Worm (Caenorhabditis elegans) whole organism, L1 larva: Measurements from ENCODE around the gene C31C9.9.

ENCODE experiments used
- C16A3.4 ChIP-seq: fragments of 150-350 bp; optimal IDR thresholded peaks from 2 replicates; lab custom pipeline; 2014; ENCODE audit warnings: missing biosample characterization, missing genetic modification characterization
- Y116A8C.19 ChIP-seq: sonication (generic microtip); optimal IDR thresholded peaks from 2 replicates; lab custom pipeline; 2016; ENCODE audit warnings: missing compliant biosample characterization, missing genetic modification characterization, borderline replicate concordance
- aha-1 ChIP-seq: fragments of 150-350 bp; optimal IDR thresholded peaks from 2 replicates; lab custom pipeline; 2014; ENCODE audit warnings: missing biosample characterization, missing genetic modification characterization
- aly-2 ChIP-seq: fragments of 150-350 bp; optimal IDR thresholded peaks from 2 replicates; lab custom pipeline; 2014; ENCODE audit warnings: missing biosample characterization, missing genetic modification characterization
- ama-1 ChIP-seq: fragments of 150-350 bp; optimal IDR thresholded peaks from 2 replicates; lab custom pipeline; 2014
- ceh-63 ChIP-seq: fragments of 200-800 bp; sonication (Bioruptor generic); optimal IDR thresholded peaks from 2 replicates; lab custom pipeline; 2018; ENCODE audit warnings: mild to moderate bottlenecking, missing genetic modification characterization, missing compliant biosample characterization
- ceh-8 ChIP-seq: fragments of 200-800 bp; sonication (Bioruptor generic); optimal IDR thresholded peaks from 2 replicates; lab custom pipeline; 2018; ENCODE audit warnings: mild to moderate bottlenecking, missing genetic modification characterization, moderate library complexity, missing compliant biosample characterization
- ceh-82 ChIP-seq, 3 experiments: fragments of 150-350 bp in 1 of 3; sonication (generic microtip) in 2 of 3; optimal IDR thresholded peaks; 2 replicates each; lab custom pipeline; 2014 to 2017; ENCODE audit warnings: missing biosample characterization in 3 of 3, missing genetic modification characterization in 3 of 3
- ceh-88 ChIP-seq: fragments of 200-800 bp; sonication (Bioruptor generic); IDR thresholded peaks from 2 replicates; pipeline ENCODE4 v1.3.6; 2022; ENCODE audit warnings: missing genetic modification characterization, missing compliant biosample characterization
- ces-1 ChIP-seq: fragments of 150-350 bp; optimal IDR thresholded peaks from 2 replicates; lab custom pipeline; 2014; ENCODE audit warnings: missing biosample characterization, missing genetic modification reagents, missing genetic modification characterization
- efl-1 ChIP-seq, 4 experiments: fragments of 150-350 bp; optimal IDR thresholded peaks in 3 of 4; peaks in 1 of 4; 1 replicate in 1 of 4; 2 replicates in 3 of 4; lab custom pipeline; 2014; ENCODE audit warnings: missing biosample characterization in 2 of 4, missing genetic modification characterization in 2 of 4, missing genetic modification reagents in 2 of 4
- efl-3 ChIP-seq: fragments of 200-800 bp; sonication (Bioruptor generic); optimal IDR thresholded peaks from 2 replicates; lab custom pipeline; 2018; ENCODE audit warnings: mild to moderate bottlenecking, missing genetic modification characterization, missing compliant biosample characterization
- egl-13 ChIP-seq: sonication (generic microtip); optimal IDR thresholded peaks from 2 replicates; lab custom pipeline; 2016; ENCODE audit warnings: missing genotype, missing genetic modification reagents, missing genetic modification characterization, missing compliant biosample characterization
- egl-27 ChIP-seq, 2 experiments: fragments of 150-350 bp in 1 of 2; sonication (generic microtip); optimal IDR thresholded peaks; 3 replicates each; lab custom pipeline; 2017 to 2018; ENCODE audit warnings: missing biosample characterization in 2 of 2, missing genetic modification characterization in 2 of 2, missing genetic modification reagents in 2 of 2
- elt-2 ChIP-seq: sonication (generic microtip); optimal IDR thresholded peaks from 2 replicates; lab custom pipeline; 2016; ENCODE audit warnings: missing genetic modification characterization, mild to moderate bottlenecking, inconsistent platforms, missing compliant biosample characterization, missing genetic modification reagents
- elt-3 ChIP-seq, 6 experiments: fragments of 150-350 bp in 1 of 6; sonication (generic microtip); optimal IDR thresholded peaks; 2 replicates each; lab custom pipeline; 2017 to 2018; ENCODE audit warnings: missing biosample characterization in 6 of 6, missing genetic modification characterization in 6 of 6, inconsistent platforms in 1 of 6
- fkh-10 ChIP-seq: sonication (generic microtip); optimal IDR thresholded peaks from 2 replicates; lab custom pipeline; 2017; ENCODE audit warnings: missing biosample characterization, missing genetic modification reagents, missing genetic modification characterization
- fkh-4 ChIP-seq: sonication (generic microtip); optimal IDR thresholded peaks from 2 replicates; lab custom pipeline; 2016; ENCODE audit warnings: missing compliant biosample characterization, missing genetic modification characterization, borderline replicate concordance
- fos-1 ChIP-seq: fragments of 150-350 bp; optimal IDR thresholded peaks from 2 replicates; lab custom pipeline; 2014; ENCODE audit warnings: missing biosample characterization, missing genetic modification characterization
- hlh-4 ChIP-seq: sonication (generic microtip); optimal IDR thresholded peaks from 2 replicates; lab custom pipeline; 2016; ENCODE audit warnings: mild to moderate bottlenecking, missing genetic modification characterization, missing compliant biosample characterization
- hpl-2 ChIP-seq: fragments of 150-350 bp; optimal IDR thresholded peaks from 2 replicates; lab custom pipeline; 2014; ENCODE audit warnings: missing biosample characterization, missing genetic modification reagents, missing genetic modification characterization
- lin-14 ChIP-seq: fragments of 200-800 bp; sonication (Bioruptor generic); optimal IDR thresholded peaks from 2 replicates; lab custom pipeline; 2018; ENCODE audit warnings: mild to moderate bottlenecking, missing genetic modification characterization, moderate library complexity, missing compliant biosample characterization
- lir-3 ChIP-seq: sonication (generic microtip); optimal IDR thresholded peaks from 2 replicates; lab custom pipeline; 2016; ENCODE audit warnings: mild to moderate bottlenecking, missing genetic modification characterization, moderate library complexity, missing compliant biosample characterization; ENCODE audit not compliant: poor library complexity
- lsy-2 ChIP-seq, 2 experiments: fragments of 150-350 bp; optimal IDR thresholded peaks; 2 replicates each; lab custom pipeline; 2014; ENCODE audit warnings: missing biosample characterization in 2 of 2, missing genetic modification characterization in 2 of 2
- mab-9 ChIP-seq: fragments of 200-800 bp; sonication (Bioruptor generic); IDR thresholded peaks from 2 replicates; pipeline ENCODE4 v1.3.6; 2022; ENCODE audit warnings: missing genetic modification reagents, missing genetic modification characterization, missing compliant biosample characterization
- mef-2 ChIP-seq: fragments of 150-350 bp; optimal IDR thresholded peaks from 2 replicates; lab custom pipeline; 2014; ENCODE audit warnings: missing biosample characterization, missing genetic modification characterization
- nhr-11 ChIP-seq: fragments of 150-350 bp; optimal IDR thresholded peaks from 2 replicates; lab custom pipeline; 2014; ENCODE audit warnings: missing biosample characterization, missing genetic modification characterization
- nhr-19 ChIP-seq: fragments of 200-800 bp; sonication (Bioruptor generic); conservative IDR thresholded peaks from 2 replicates; pipeline ENCODE4 v1.3.6; 2022; ENCODE audit warnings: missing genetic modification characterization, missing compliant biosample characterization
- nhr-237 ChIP-seq: fragments of 150-350 bp; optimal IDR thresholded peaks from 2 replicates; lab custom pipeline; 2014; ENCODE audit warnings: missing biosample characterization, missing genetic modification characterization
- nhr-28 ChIP-seq: fragments of 150-350 bp; optimal IDR thresholded peaks from 2 replicates; lab custom pipeline; 2014; ENCODE audit warnings: missing biosample characterization, missing genetic modification characterization
- nhr-47 ChIP-seq: sonication (generic microtip); optimal IDR thresholded peaks from 2 replicates; lab custom pipeline; 2016; ENCODE audit warnings: mild to moderate bottlenecking, missing genetic modification characterization, moderate library complexity, missing compliant biosample characterization
- nhr-71 ChIP-seq: sonication (generic microtip); optimal IDR thresholded peaks from 2 replicates; lab custom pipeline; 2016; ENCODE audit warnings: mild to moderate bottlenecking, missing genetic modification characterization, moderate library complexity, missing compliant biosample characterization
- nhr-76 ChIP-seq: sonication (generic microtip); optimal IDR thresholded peaks from 2 replicates; lab custom pipeline; 2017; ENCODE audit warnings: missing biosample characterization, missing genetic modification characterization
- nhr-90 ChIP-seq: sonication (generic microtip); optimal IDR thresholded peaks from 2 replicates; lab custom pipeline; 2016; ENCODE audit warnings: mild to moderate bottlenecking, missing genetic modification characterization, missing compliant biosample characterization; ENCODE audit not compliant: poor library complexity
- pag-3 ChIP-seq: sonication (generic microtip); optimal IDR thresholded peaks from 2 replicates; lab custom pipeline; 2017; ENCODE audit warnings: missing genetic modification characterization, mild to moderate bottlenecking, missing compliant biosample characterization, antibody characterized with exemption, borderline replicate concordance; ENCODE audit not compliant: insufficient read depth
- pax-3 ChIP-seq: fragments of 200-800 bp; sonication (Bioruptor generic); optimal IDR thresholded peaks from 2 replicates; lab custom pipeline; 2018; ENCODE audit warnings: mild to moderate bottlenecking, missing genetic modification characterization, moderate library complexity, missing compliant biosample characterization
- pqm-1 ChIP-seq: sonication (generic microtip); optimal IDR thresholded peaks from 3 replicates; lab custom pipeline; 2017; ENCODE audit warnings: missing biosample characterization, missing genetic modification characterization
- rnt-1 ChIP-seq: sonication (generic microtip); optimal IDR thresholded peaks from 2 replicates; lab custom pipeline; 2016; ENCODE audit warnings: mild to moderate bottlenecking, missing genetic modification characterization, moderate library complexity, missing compliant biosample characterization
- skn-1 ChIP-seq: fragments of 150-350 bp; optimal IDR thresholded peaks from 2 replicates; lab custom pipeline; 2014; ENCODE audit warnings: missing biosample characterization, missing genetic modification characterization
- snpc-4 ChIP-seq: fragments of 150-350 bp; optimal IDR thresholded peaks from 2 replicates; lab custom pipeline; 2014; ENCODE audit warnings: missing biosample characterization, missing genetic modification characterization
- snu-23 ChIP-seq: sonication (generic microtip); optimal IDR thresholded peaks from 2 replicates; lab custom pipeline; 2016; ENCODE audit warnings: missing genetic modification characterization, missing compliant biosample characterization
- swsn-7 ChIP-seq: sonication (generic microtip); optimal IDR thresholded peaks from 2 replicates; lab custom pipeline; 2016; ENCODE audit warnings: missing genetic modification characterization, missing compliant biosample characterization
- tbx-2 ChIP-seq: sonication (generic microtip); optimal IDR thresholded peaks from 2 replicates; lab custom pipeline; 2016; ENCODE audit warnings: missing genetic modification characterization, missing compliant biosample characterization
- tlp-1 ChIP-seq: fragments of 150-350 bp; optimal IDR thresholded peaks from 2 replicates; lab custom pipeline; 2014; ENCODE audit warnings: missing biosample characterization, missing genetic modification characterization
- unc-130 ChIP-seq: fragments of 150-350 bp; optimal IDR thresholded peaks from 2 replicates; lab custom pipeline; 2017; ENCODE audit warnings: missing biosample characterization, missing genetic modification characterization, inconsistent platforms
- unc-62 ChIP-seq: fragments of 150-350 bp; optimal IDR thresholded peaks from 2 replicates; lab custom pipeline; 2014; ENCODE audit warnings: missing biosample characterization, missing genetic modification reagents, missing genetic modification characterization
- unc-86 ChIP-seq: sonication (generic microtip); optimal IDR thresholded peaks from 2 replicates; lab custom pipeline; 2016; ENCODE audit warnings: missing genetic modification characterization, missing compliant biosample characterization
- unc-98 ChIP-seq: fragments of 200-800 bp; sonication (Bioruptor generic); IDR thresholded peaks from 2 replicates; pipeline ENCODE4 v1.3.6; 2022; ENCODE audit warnings: missing genetic modification characterization, missing compliant biosample characterization
- zip-4 ChIP-seq: fragments of 200-800 bp; sonication (Bioruptor generic); optimal IDR thresholded peaks from 2 replicates; lab custom pipeline; 2018; ENCODE audit warnings: mild to moderate bottlenecking, missing genetic modification characterization, moderate library complexity, missing compliant biosample characterization
- ztf-4 ChIP-seq: fragments of 150-350 bp; optimal IDR thresholded peaks from 2 replicates; lab custom pipeline; 2014; ENCODE audit warnings: missing biosample characterization, missing genetic modification characterization

The C31C9.9 gene

DNA sequence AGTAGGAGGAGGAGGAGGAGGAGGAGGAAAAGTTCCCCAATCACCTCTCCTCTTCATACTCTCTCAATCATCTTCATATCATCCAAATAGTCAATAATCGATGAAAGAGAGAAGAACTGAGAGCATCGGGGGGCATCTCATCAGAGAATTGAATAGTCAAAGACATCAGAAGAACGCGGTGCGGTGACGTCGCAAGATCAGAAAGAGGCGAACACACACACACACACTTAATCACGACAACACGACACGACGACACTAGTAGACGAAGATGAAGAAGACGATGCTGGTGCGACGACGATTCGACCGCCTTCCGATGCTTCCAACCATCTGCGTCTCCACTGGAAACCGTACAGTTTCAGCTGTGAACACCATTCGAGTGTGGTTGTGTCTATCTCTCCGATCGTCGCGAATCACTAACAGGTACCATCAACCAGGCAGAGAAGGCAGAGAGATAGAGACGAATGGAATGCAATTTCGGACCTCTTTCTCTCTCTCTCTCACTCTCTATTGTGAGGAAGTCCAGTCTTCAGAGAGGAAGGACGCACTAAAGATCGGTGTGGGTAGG is 23.8 kb downstream of the C31C9.9 start (continued):
- TF ChIP-seq pqm-1 (tag; lab: Kevin White, UChicago) (no peak), elt-2 (tag; lab: Kevin White, UChicago) (no peak), ceh-82 (tag; optimal IDR thresholded peaks at IDR 0.05; lab: Kevin White, UChicago) (no peak), nhr-28 (tag; lab: Kevin White, UChicago) (no peak), aly-2 (tag; lab: Kevin White, UChicago) (no peak), fkh-4 (no peak), Y116A8C.19 (tag; lab: Kevin White, UChicago) (no peak), pax-3 (tag; lab: Kevin White, UChicago) (no peak), nhr-11 (no peak), mab-9 (GFP tag; lab: Robert Waterston, UW) (no peak), tlp-1 (tag; lab: Kevin White, UChicago) (no peak), nhr-237 (tag; lab: Kevin White, UChicago) (no peak), egl-13 (tag; lab: Kevin White, UChicago) (no peak), tbx-2 (tag; lab: Kevin White, UChicago) (peak; percentile 70), nhr-19 (GFP tag; lab: Robert Waterston, UW) (peak; percentile 51; the same call in 1 of the 2 replicates), nhr-76 (no peak), ceh-88 (GFP tag; lab: Robert Waterston, UW) (no peak), ama-1 (lab: Kevin White, UChicago) (no peak), elt-3 (tag; optimal IDR thresholded peaks at IDR 0.05; lab: Kevin White, UChicago) (peak in 5 of 6 experiments; percentile 19 to 60 (median 41)), swsn-7 (tag; lab: Kevin White, UChicago) (no peak), skn-1 (tag; lab: Kevin White, UChicago) (no peak), mef-2 (tag; lab: Kevin White, UChicago) (no peak), ceh-8 (GFP tag; lab: Kevin White, UChicago) (no peak), pag-3 (no peak), rnt-1 (no peak), unc-98 (no peak), lin-14 (GFP tag; lab: Kevin White, UChicago) (peak; percentile 67), lsy-2 (tag; optimal IDR thresholded peaks at IDR 0.05; lab: Kevin White, UChicago) (peak in 1 of 2 experiments; percentile 65), efl-3 (GFP tag; lab: Kevin White, UChicago) (no peak), ceh-63 (no peak), unc-62 (GFP tag; lab: Kevin White, UChicago) (no peak)

ce11 chrII:13679775-13680320 is 25.0 kb downstream of the C31C9.9 start:
- TF ChIP-seq ceh-8 (GFP tag; lab: Kevin White, UChicago) = no peak
- TF ChIP-seq egl-13 (tag; lab: Kevin White, UChicago) = no peak
- TF ChIP-seq efl-1 (optimal IDR thresholded peaks at IDR 0.05; lab: Kevin White, UChicago) = no peak
- no peak for TF ChIP-seq efl-1 (GFP tag; optimal IDR thresholded peaks at IDR 0.05 in 1 of 2; lab: Kevin White, UChicago)
- TF ChIP-seq nhr-71 (tag; lab: Kevin White, UChicago) = peak; percentile 55
- no peak for TF ChIP-seq nhr-47 (tag; lab: Kevin White, UChicago)
- TF ChIP-seq unc-130 (tag; lab: Kevin White, UChicago) = no peak
- no peak for TF ChIP-seq pqm-1 (tag; lab: Kevin White, UChicago)
- TF ChIP-seq nhr-237 (tag; lab: Kevin White, UChicago) = no peak
- no peak for TF ChIP-seq zip-4 (GFP tag; lab: Kevin White, UChicago)
- no peak for TF ChIP-seq hlh-4 (tag; lab: Kevin White, UChicago)
- TF ChIP-seq fkh-4 = no peak
- no peak for TF ChIP-seq ces-1 (GFP tag; lab: Kevin White, UChicago)
- no peak for TF ChIP-seq fkh-10 (GFP tag; lab: Kevin White, UChicago)
- no peak for TF ChIP-seq nhr-11
- TF ChIP-seq rnt-1 = no peak
- no peak for TF ChIP-seq C16A3.4
- no peak for TF ChIP-seq lir-3 (tag; lab: Kevin White, UChicago)
- TF ChIP-seq ztf-4 (tag; lab: Kevin White, UChicago) = no peak
- TF ChIP-seq unc-98 = no peak
- TF ChIP-seq hpl-2 = no peak
- no peak for TF ChIP-seq ceh-88 (GFP tag; lab: Robert Waterston, UW)
- TF ChIP-seq fos-1 (tag; lab: Kevin White, UChicago) = no peak
- no peak for TF ChIP-seq nhr-90
- TF ChIP-seq snu-23 (GFP tag; lab: Kevin White, UChicago) = peak; percentile 29
- TF ChIP-seq egl-27 (tag; optimal IDR thresholded peaks at IDR 0.05; lab: Kevin White, UChicago) = no peak
- no peak for TF ChIP-seq aha-1
- TF ChIP-seq snpc-4 (tag; lab: Kevin White, UChicago) = no peak
- TF ChIP-seq unc-86 = no peak
